Worm (Caenorhabditis elegans) whole organism, L3 larva: ENCODE results near the gene lgc-7.

ENCODE experiments used
- R02D3.7 ChIP-seq: fragments of 150-350 bp; optimal IDR thresholded peaks from 2 replicates; lab custom pipeline; 2014; ENCODE audit warnings: missing biosample characterization, missing genetic modification characterization
- ZK546.5 ChIP-seq: sonication (generic microtip); optimal IDR thresholded peaks from 2 replicates; lab custom pipeline; 2017; ENCODE audit warnings: missing biosample characterization, missing genetic modification characterization
- aly-2 ChIP-seq: fragments of 150-350 bp; optimal IDR thresholded peaks from 2 replicates; lab custom pipeline; 2014; ENCODE audit warnings: missing biosample characterization, missing genetic modification characterization
- ama-1 ChIP-seq: fragments of 150-350 bp; optimal IDR thresholded peaks from 2 replicates; lab custom pipeline; 2018
- ceh-16 ChIP-seq: sonication (generic microtip); optimal IDR thresholded peaks from 2 replicates; lab custom pipeline; 2017; ENCODE audit warnings: missing biosample characterization, missing genetic modification characterization
- ceh-28 ChIP-seq: fragments of 150-350 bp; optimal IDR thresholded peaks from 2 replicates; lab custom pipeline; 2014; ENCODE audit warnings: missing biosample characterization, missing genetic modification reagents, missing genetic modification characterization
- ceh-82 ChIP-seq: fragments of 150-350 bp; optimal IDR thresholded peaks from 2 replicates; lab custom pipeline; 2014; ENCODE audit warnings: missing biosample characterization, missing genetic modification characterization
- daf-12 ChIP-seq: fragments of 150-350 bp; optimal IDR thresholded peaks from 2 replicates; lab custom pipeline; 2014; ENCODE audit warnings: missing biosample characterization, missing genetic modification reagents, missing genetic modification characterization
- egl-27 ChIP-seq: sonication (generic microtip); optimal IDR thresholded peaks from 4 replicates; lab custom pipeline; 2017; ENCODE audit warnings: missing biosample characterization, missing genetic modification reagents, missing genetic modification characterization
- egl-5 ChIP-seq: fragments of 150-350 bp; optimal IDR thresholded peaks from 2 replicates; lab custom pipeline; 2017; ENCODE audit warnings: missing biosample characterization, missing genetic modification reagents, missing genetic modification characterization, inconsistent platforms
- elt-1 ChIP-seq: fragments of 150-350 bp; optimal IDR thresholded peaks from 2 replicates; lab custom pipeline; 2014; ENCODE audit warnings: missing biosample characterization, missing genetic modification characterization
- elt-2 ChIP-seq: sonication (generic microtip); optimal IDR thresholded peaks from 2 replicates; lab custom pipeline; 2016; ENCODE audit warnings: missing genetic modification reagents, mild to moderate bottlenecking, missing genetic modification characterization, missing compliant biosample characterization
- elt-3 ChIP-seq, 3 experiments: fragments of 150-350 bp in 1 of 3; sonication (generic microtip) in 2 of 3; optimal IDR thresholded peaks; 2 replicates in 2 of 3; 4 replicates in 1 of 3; lab custom pipeline; 2014 to 2017; ENCODE audit warnings: missing biosample characterization in 3 of 3, missing genetic modification characterization in 3 of 3
- eor-1 ChIP-seq, 2 experiments: fragments of 150-350 bp; optimal IDR thresholded peaks; 2 replicates each; lab custom pipeline; 2014 to 2018; ENCODE audit warnings: missing biosample characterization in 2 of 2, missing genetic modification characterization in 2 of 2
- fkh-10 ChIP-seq: sonication (generic microtip); optimal IDR thresholded peaks from 2 replicates; lab custom pipeline; 2017; ENCODE audit warnings: missing biosample characterization, missing genetic modification reagents, missing genetic modification characterization
- fkh-2 ChIP-seq: fragments of 150-350 bp; optimal IDR thresholded peaks from 2 replicates; lab custom pipeline; 2014; ENCODE audit warnings: missing biosample characterization, missing genetic modification reagents, missing genetic modification characterization
- hmg-11 ChIP-seq: sonication (generic microtip); optimal IDR thresholded peaks from 2 replicates; lab custom pipeline; 2016; ENCODE audit warnings: missing genetic modification characterization, missing compliant biosample characterization
- jun-1 ChIP-seq: fragments of 150-350 bp; optimal IDR thresholded peaks from 2 replicates; lab custom pipeline; 2014; ENCODE audit warnings: missing biosample characterization, missing genetic modification reagents, missing genetic modification characterization
- lin-15B ChIP-seq: fragments of 150-350 bp; optimal IDR thresholded peaks from 2 replicates; lab custom pipeline; 2014; ENCODE audit warnings: missing biosample characterization, missing genetic modification characterization
- lin-39 ChIP-seq: fragments of 150-350 bp; optimal IDR thresholded peaks from 2 replicates; lab custom pipeline; 2018; ENCODE audit warnings: missing biosample characterization, missing genetic modification reagents, missing genetic modification characterization
- lsy-12 ChIP-seq: sonication (generic microtip); optimal IDR thresholded peaks from 2 replicates; lab custom pipeline; 2016; ENCODE audit warnings: mild to moderate bottlenecking, missing genetic modification characterization, missing compliant biosample characterization
- mdl-1 ChIP-seq: fragments of 150-350 bp; optimal IDR thresholded peaks from 2 replicates; lab custom pipeline; 2014; ENCODE audit warnings: missing biosample characterization, missing genetic modification characterization
- mml-1 ChIP-seq: fragments of 150-350 bp; sonication (generic microtip); optimal IDR thresholded peaks from 3 replicates; lab custom pipeline; 2014; ENCODE audit warnings: missing biosample characterization, missing genetic modification characterization
- nfya-1 ChIP-seq: sonication (generic microtip); optimal IDR thresholded peaks from 2 replicates; lab custom pipeline; 2017; ENCODE audit warnings: missing genetic modification characterization, mild to moderate bottlenecking, missing compliant biosample characterization, antibody characterized with exemption, moderate library complexity; ENCODE audit not compliant: insufficient read depth
- nhr-11 ChIP-seq: fragments of 150-350 bp; optimal IDR thresholded peaks from 2 replicates; lab custom pipeline; 2014; ENCODE audit warnings: missing biosample characterization, missing genetic modification characterization
- nhr-12 ChIP-seq: fragments of 150-350 bp; optimal IDR thresholded peaks from 2 replicates; lab custom pipeline; 2014; ENCODE audit warnings: missing biosample characterization, missing genetic modification characterization
- nhr-23 ChIP-seq: fragments of 150-350 bp; optimal IDR thresholded peaks from 2 replicates; lab custom pipeline; 2014; ENCODE audit warnings: missing biosample characterization, missing genetic modification reagents, missing genetic modification characterization
- nhr-237 ChIP-seq: fragments of 150-350 bp; optimal IDR thresholded peaks from 2 replicates; lab custom pipeline; 2014; ENCODE audit warnings: missing biosample characterization, missing genetic modification characterization
- nhr-25 ChIP-seq: sonication (generic microtip); optimal IDR thresholded peaks from 2 replicates; lab custom pipeline; 2017; ENCODE audit warnings: missing biosample characterization, missing genetic modification characterization
- nhr-28 ChIP-seq: fragments of 150-350 bp; optimal IDR thresholded peaks from 2 replicates; lab custom pipeline; 2014; ENCODE audit warnings: missing biosample characterization, missing genetic modification characterization
- nhr-43 ChIP-seq: sonication (generic microtip); optimal IDR thresholded peaks from 2 replicates; lab custom pipeline; 2016; ENCODE audit warnings: mild to moderate bottlenecking, missing genetic modification characterization, missing compliant biosample characterization; ENCODE audit not compliant: poor library complexity, severe bottlenecking
- nhr-76 ChIP-seq: fragments of 150-350 bp; sonication (generic microtip); optimal IDR thresholded peaks from 5 replicates; lab custom pipeline; 2014; ENCODE audit warnings: missing biosample characterization, missing genetic modification characterization
- pha-4 ChIP-seq: fragments of 150-350 bp; optimal IDR thresholded peaks from 2 replicates; lab custom pipeline; 2014; ENCODE audit warnings: missing biosample characterization, missing genetic modification reagents, missing genetic modification characterization
- sea-2 ChIP-seq: fragments of 150-350 bp; sonication (generic microtip); optimal IDR thresholded peaks from 4 replicates; lab custom pipeline; 2014; ENCODE audit warnings: missing biosample characterization, missing genetic modification reagents, missing genetic modification characterization
- skn-1 ChIP-seq: fragments of 150-350 bp; optimal IDR thresholded peaks from 2 replicates; lab custom pipeline; 2014; ENCODE audit warnings: missing biosample characterization, missing genetic modification characterization
- zag-1 ChIP-seq: fragments of 150-350 bp; optimal IDR thresholded peaks from 2 replicates; lab custom pipeline; 2014; ENCODE audit warnings: missing biosample characterization, missing genetic modification characterization
- ztf-11 ChIP-seq: fragments of 150-350 bp; optimal IDR thresholded peaks from 2 replicates; lab custom pipeline; 2014; ENCODE audit warnings: missing biosample characterization, missing genetic modification characterization

lgc-7 gene

ce11 chrIV:14699840-14700239 is 9.5 kb upstream of the lgc-7 start, which contains the start of gene haf-8:
Gene haf-8 (minus strand): TSS chrIV:14699940.
- TF ChIP-seq aly-2 (tag; lab: Kevin White, UChicago) (no peak), jun-1 (tag; lab: Kevin White, UChicago) (no peak), ama-1 (lab: Kevin White, UChicago) (no peak), ZK546.5 (tag; lab: Kevin White, UChicago) (no peak), sea-2 (no peak), elt-3 (tag; optimal IDR thresholded peaks at IDR 0.05; lab: Kevin White, UChicago) (no peak), hmg-11 (tag; lab: Kevin White, UChicago) (no peak), lin-39 (tag; lab: Kevin White, UChicago) (no peak), nhr-43 (tag; lab: Kevin White, UChicago) (no peak), eor-1 (tag; optimal IDR thresholded peaks at IDR 0.05; lab: Kevin White, UChicago) (no peak), mml-1 (tag; lab: Kevin White, UChicago) (no peak), ztf-11 (tag; lab: Kevin White, UChicago) (no peak), nhr-25 (no peak), ceh-28 (tag; lab: Kevin White, UChicago) (no peak), elt-2 (tag; lab: Kevin White, UChicago) (no peak), lsy-12 (tag; lab: Kevin White, UChicago) (no peak), zag-1 (no peak), nhr-12 (tag; lab: Kevin White, UChicago) (no peak)

ce11 chrIV:14704155-14704554 is 5.2 kb upstream of the lgc-7 start, which contains the start of gene Y57G11C.40:
Gene Y57G11C.40 (minus strand): TSS chrIV:14704255.
- no peak for TF ChIP-seq nhr-11 (tag; lab: Kevin White, UChicago)
- no peak for TF ChIP-seq fkh-10 (GFP tag; lab: Kevin White, UChicago)
- no peak for TF ChIP-seq skn-1
- no peak for TF ChIP-seq nhr-12 (tag; lab: Kevin White, UChicago)
- no peak for TF ChIP-seq daf-12 (tag; lab: Kevin White, UChicago)
- TF ChIP-seq R02D3.7 (tag; lab: Kevin White, UChicago): no peak
- no peak for TF ChIP-seq eor-1 (tag; optimal IDR thresholded peaks at IDR 0.05; lab: Kevin White, UChicago)

DNA sequence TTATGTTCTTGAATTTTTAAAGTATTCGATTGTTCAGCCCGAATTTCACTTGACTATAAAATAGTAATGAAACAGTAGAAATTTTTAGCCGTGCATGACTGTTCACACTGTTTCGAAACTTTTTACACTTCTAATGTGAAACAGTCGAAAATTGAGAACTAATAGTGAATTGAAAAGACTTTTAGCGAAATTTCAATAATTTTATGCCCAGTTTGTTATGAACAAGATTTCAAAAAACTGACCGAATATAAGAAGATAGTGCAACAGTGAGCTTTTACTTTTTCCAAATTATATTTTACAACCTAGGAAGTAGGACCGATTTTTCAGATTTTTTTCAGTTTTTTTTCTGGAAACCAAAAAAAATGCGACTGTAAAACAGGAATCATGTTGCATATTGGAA is 4.4 kb upstream of the lgc-7 start:
- no peak for TF ChIP-seq egl-27 (tag; lab: Kevin White, UChicago)
- TF ChIP-seq nhr-76: no peak
- no peak for TF ChIP-seq egl-5 (tag; lab: Kevin White, UChicago)
- no peak for TF ChIP-seq nhr-28 (tag; lab: Kevin White, UChicago)
- TF ChIP-seq fkh-2 (tag; lab: Kevin White, UChicago): no peak
- TF ChIP-seq nhr-43 (tag; lab: Kevin White, UChicago): no peak
- no peak for TF ChIP-seq nhr-11 (tag; lab: Kevin White, UChicago)
- TF ChIP-seq lin-15B (tag; lab: Kevin White, UChicago): no peak

- TF ChIP-seq ceh-82 (tag; lab: Kevin White, UChicago) (no peak), nhr-76 (no peak), egl-27 (tag; lab: Kevin White, UChicago) (no peak), fkh-2 (tag; lab: Kevin White, UChicago) (no peak), lsy-12 (tag; lab: Kevin White, UChicago) (no peak), ama-1 (lab: Kevin White, UChicago) (no peak)
These were observed 3.1 kb upstream of the lgc-7 start, which contains the start of gene Y57G11C.41 for ce11 chrIV:14706302-14706701. Gene Y57G11C.41 (minus strand): TSS chrIV:14706402.

- TF ChIP-seq nhr-12 (tag; lab: Kevin White, UChicago): no peak
- TF ChIP-seq elt-2 (tag; lab: Kevin White, UChicago): no peak
- no peak for TF ChIP-seq elt-1 (tag; lab: Kevin White, UChicago)
- TF ChIP-seq nfya-1 (tag; lab: Kevin White, UChicago): no peak
- no peak for TF ChIP-seq R02D3.7 (tag; lab: Kevin White, UChicago)
- TF ChIP-seq mdl-1: no peak
- TF ChIP-seq nhr-23 (tag; lab: Kevin White, UChicago): no peak
- no peak for TF ChIP-seq fkh-2 (tag; lab: Kevin White, UChicago)
- no peak for TF ChIP-seq egl-27 (tag; lab: Kevin White, UChicago)
- TF ChIP-seq mml-1 (tag; lab: Kevin White, UChicago): no peak
- TF ChIP-seq pha-4 (tag; lab: Kevin White, UChicago): no peak
- no peak for TF ChIP-seq aly-2 (tag; lab: Kevin White, UChicago)
- TF ChIP-seq lsy-12 (tag; lab: Kevin White, UChicago): no peak
- TF ChIP-seq nhr-43 (tag; lab: Kevin White, UChicago): no peak
- TF ChIP-seq nhr-237: no peak
- TF ChIP-seq ceh-16 (tag; lab: Kevin White, UChicago): no peak
- no peak for TF ChIP-seq nhr-28 (tag; lab: Kevin White, UChicago)
- no peak for TF ChIP-seq eor-1 (tag; optimal IDR thresholded peaks at IDR 0.05; lab: Kevin White, UChicago)
These were observed 6.1 kb downstream of the lgc-7 start, which contains the start of gene lgc-8 for ce11 chrIV:14715500-14715899. Gene lgc-8 (plus strand): TSS chrIV:14715800.
